Fruit fly (Drosophila melanogaster) whole organism, pupa: Measurements from ENCODE around the gene Or67a.

ENCODE experiments used
- CG10348 ChIP-seq: fragments of 200-800 bp; sonication (Bioruptor generic); IDR thresholded peaks from 2 replicates; pipeline ENCODE4 v1.3.6; 2022; ENCODE audit warnings: missing biosample characterization, missing genetic modification characterization
- CG12605 ChIP-seq: fragments of 200-800 bp; sonication (Bioruptor generic); IDR thresholded peaks from 2 replicates; pipeline ENCODE4 v1.3.6; 2022; ENCODE audit warnings: missing biosample characterization, missing genetic modification characterization
- CG13204 ChIP-seq: fragments of 200-800 bp; sonication (Bioruptor generic); optimal IDR thresholded peaks from 2 replicates; lab custom pipeline; 2018; ENCODE audit warnings: missing biosample characterization, mild to moderate bottlenecking, missing genetic modification characterization, moderate library complexity
- CG14655 ChIP-seq: fragments of 200-800 bp; sonication (Bioruptor generic); optimal IDR thresholded peaks from 3 replicates; lab custom pipeline; 2017; ENCODE audit warnings: mild to moderate bottlenecking, missing biosample characterization, missing genetic modification reagents, missing genetic modification characterization
- CG15710 ChIP-seq: fragments of 200-800 bp; sonication (Bioruptor generic); optimal IDR thresholded peaks from 2 replicates; lab custom pipeline; 2018; ENCODE audit warnings: missing biosample characterization, mild to moderate bottlenecking, missing genetic modification characterization, moderate library complexity
- CG17806 ChIP-seq: fragments of 200-800 bp; sonication (Bioruptor generic); optimal IDR thresholded peaks from 2 replicates; lab custom pipeline; 2018; ENCODE audit warnings: missing biosample characterization, mild to moderate bottlenecking, missing genetic modification characterization, moderate library complexity
- CG32121 ChIP-seq: fragments of 200-800 bp; sonication (Bioruptor generic); IDR thresholded peaks from 2 replicates; pipeline ENCODE4 v1.3.6; 2022; ENCODE audit warnings: missing biosample characterization, missing genetic modification characterization
- CG34367 ChIP-seq: fragments of 200-800 bp; sonication (Bioruptor generic); optimal IDR thresholded peaks from 2 replicates; lab custom pipeline; 2018; ENCODE audit warnings: missing biosample characterization, mild to moderate bottlenecking, missing genetic modification characterization
- CG4496 ChIP-seq: fragments of 200-800 bp; sonication (Bioruptor generic); IDR thresholded peaks from 3 replicates; pipeline ENCODE4 v1.3.6; 2022; ENCODE audit warnings: missing biosample characterization, missing genetic modification characterization
- CG8159 ChIP-seq: fragments of 200-800 bp; sonication (Bioruptor generic); optimal IDR thresholded peaks from 3 replicates; lab custom pipeline; 2018; ENCODE audit warnings: missing biosample characterization, mild to moderate bottlenecking, missing genetic modification characterization, moderate library complexity
- CG8301 ChIP-seq: fragments of 200-800 bp; sonication (Bioruptor generic); optimal IDR thresholded peaks from 2 replicates; lab custom pipeline; 2018; ENCODE audit warnings: missing biosample characterization, mild to moderate bottlenecking, missing genetic modification characterization
- CG9948 ChIP-seq: fragments of 200-800 bp; sonication (Bioruptor generic); optimal IDR thresholded peaks from 2 replicates; lab custom pipeline; 2018; ENCODE audit warnings: missing biosample characterization, mild to moderate bottlenecking, missing genetic modification characterization, moderate library complexity
- D1 ChIP-seq: fragments of 200-800 bp; sonication (Bioruptor generic); optimal IDR thresholded peaks from 2 replicates; lab custom pipeline; 2018; ENCODE audit warnings: missing biosample characterization, mild to moderate bottlenecking, missing genetic modification characterization, moderate library complexity
- EcR ChIP-seq: fragments of 200-800 bp; sonication (Bioruptor generic); optimal IDR thresholded peaks from 3 replicates; lab custom pipeline; 2019; ENCODE audit warnings: missing biosample characterization, missing genetic modification characterization, mild to moderate bottlenecking, moderate library complexity, missing genetic modification reagents
- Ets98B ChIP-seq: fragments of 200-800 bp; sonication (Bioruptor generic); IDR thresholded peaks from 2 replicates; pipeline ENCODE4 v1.3.6; 2022; ENCODE audit warnings: missing biosample characterization, missing genetic modification characterization
- Pif1A ChIP-seq: fragments of 200-800 bp; sonication (Bioruptor generic); optimal IDR thresholded peaks from 3 replicates; lab custom pipeline; 2016; ENCODE audit warnings: missing biosample characterization, missing genetic modification characterization
- Pif1B ChIP-seq: fragments of 200-800 bp; sonication (Bioruptor generic); optimal IDR thresholded peaks from 3 replicates; lab custom pipeline; 2016; ENCODE audit warnings: missing biosample characterization, missing genetic modification characterization
- Snoo ChIP-seq: fragments of 200-800 bp; sonication (Bioruptor generic); optimal IDR thresholded peaks from 3 replicates; lab custom pipeline; 2017; ENCODE audit warnings: missing biosample characterization, mild to moderate bottlenecking, missing genetic modification characterization, inconsistent platforms
- fd96Ca ChIP-seq: fragments of 200-800 bp; sonication (Bioruptor generic); IDR thresholded peaks from 3 replicates; pipeline ENCODE4 v1.3.6; 2022; ENCODE audit warnings: missing biosample characterization, missing genetic modification characterization
- gl ChIP-seq: fragments of 200-800 bp; sonication (Bioruptor generic); optimal IDR thresholded peaks from 2 replicates; lab custom pipeline; 2018; ENCODE audit warnings: missing biosample characterization, mild to moderate bottlenecking, missing genetic modification characterization
- rn ChIP-seq: fragments of 200-800 bp; sonication (Bioruptor generic); IDR thresholded peaks from 2 replicates; pipeline ENCODE4 v1.3.6; 2022; ENCODE audit warnings: missing biosample characterization, missing genetic modification characterization

Gene Or67a

dm6 chr3L:9497249-9497648 is 31.6 kb upstream of the Or67a start:
- TF ChIP-seq CG17806 (no peak), CG14655 (GFP tag; lab: Kevin White, UChicago) (no peak), Snoo (tag; lab: Kevin White, UChicago) (no peak), CG9948 (tag; lab: Kevin White, UChicago) (no peak), EcR (GFP tag; lab: Kevin White, UChicago) (no peak), CG4496 (GFP tag; lab: Robert Waterston, UW) (no peak), CG32121 (GFP tag; lab: Robert Waterston, UW) (no peak), rn (GFP tag; lab: Robert Waterston, UW) (no peak), Ets98B (GFP tag; lab: Robert Waterston, UW) (no peak), CG8301 (tag; lab: Kevin White, UChicago) (no peak), gl (tag; lab: Kevin White, UChicago) (no peak), CG12605 (no peak), CG10348 (GFP tag; lab: Robert Waterston, UW) (no peak), D1 (no peak), Pif1A (GFP tag; lab: Kevin White, UChicago) (no peak), CG34367 (no peak), CG8159 (no peak), CG13204 (GFP tag; lab: Kevin White, UChicago) (no peak), Pif1B (GFP tag; lab: Kevin White, UChicago) (no peak), fd96Ca (no peak)

- TF ChIP-seq CG4496 (GFP tag; lab: Robert Waterston, UW) (no peak), CG15710 (tag; lab: Kevin White, UChicago) (no peak), CG34367 (no peak), rn (GFP tag; lab: Robert Waterston, UW) (no peak), Snoo (tag; lab: Kevin White, UChicago) (no peak), CG13204 (GFP tag; lab: Kevin White, UChicago) (no peak)
- TF ChIP-seq, all 21 proteins: peak for 0
These were observed 30.8 kb upstream of the Or67a start for dm6 chr3L:9497981-9498619.

dm6 chr3L:9499919-9500807 is 28.7 kb upstream of the Or67a start:
- peak; percentile 74 for TF ChIP-seq EcR (GFP tag; lab: Kevin White, UChicago)
- no peak for TF ChIP-seq CG8159
- TF ChIP-seq CG17806 = no peak
- TF ChIP-seq, all 21 proteins: peak for 1

dm6 chr3L:9501298-9501697 is 27.6 kb upstream of the Or67a start:
- TF ChIP-seq CG32121 (GFP tag; lab: Robert Waterston, UW) (no peak), CG9948 (tag; lab: Kevin White, UChicago) (no peak), CG12605 (no peak), CG10348 (GFP tag; lab: Robert Waterston, UW) (no peak), gl (tag; lab: Kevin White, UChicago) (no peak), Pif1A (GFP tag; lab: Kevin White, UChicago) (no peak)

- no peak for TF ChIP-seq CG8159
- no peak for TF ChIP-seq CG32121 (GFP tag; lab: Robert Waterston, UW)
- TF ChIP-seq Snoo (tag; lab: Kevin White, UChicago) = no peak
- no peak for TF ChIP-seq CG10348 (GFP tag; lab: Robert Waterston, UW)
- no peak for TF ChIP-seq gl (tag; lab: Kevin White, UChicago)
- no peak for TF ChIP-seq CG34367
- no peak for TF ChIP-seq CG9948 (tag; lab: Kevin White, UChicago)
- no peak for TF ChIP-seq Pif1A (GFP tag; lab: Kevin White, UChicago)
- TF ChIP-seq CG13204 (GFP tag; lab: Kevin White, UChicago) = no peak
- TF ChIP-seq CG17806 = no peak
- TF ChIP-seq CG8301 (tag; lab: Kevin White, UChicago) = no peak
- TF ChIP-seq D1 = no peak
- TF ChIP-seq Ets98B (GFP tag; lab: Robert Waterston, UW) = no peak
- no peak for TF ChIP-seq CG12605
- TF ChIP-seq EcR (GFP tag; lab: Kevin White, UChicago) = no peak
- no peak for TF ChIP-seq CG14655 (GFP tag; lab: Kevin White, UChicago)
- no peak for TF ChIP-seq CG15710 (tag; lab: Kevin White, UChicago)
- TF ChIP-seq Pif1B (GFP tag; lab: Kevin White, UChicago) = no peak
- TF ChIP-seq rn (GFP tag; lab: Robert Waterston, UW) = no peak
These were observed 26.6 kb upstream of the Or67a start for dm6 chr3L:9502294-9502693.

- TF ChIP-seq CG8301 (tag; lab: Kevin White, UChicago) = no peak
- TF ChIP-seq Ets98B (GFP tag; lab: Robert Waterston, UW) = no peak
- TF ChIP-seq CG15710 (tag; lab: Kevin White, UChicago) = no peak
- TF ChIP-seq EcR (GFP tag; lab: Kevin White, UChicago) = no peak
- no peak for TF ChIP-seq CG32121 (GFP tag; lab: Robert Waterston, UW)
- no peak for TF ChIP-seq D1
- no peak for TF ChIP-seq CG4496 (GFP tag; lab: Robert Waterston, UW)
- TF ChIP-seq rn (GFP tag; lab: Robert Waterston, UW) = no peak
- TF ChIP-seq Pif1B (GFP tag; lab: Kevin White, UChicago) = no peak
- TF ChIP-seq CG10348 (GFP tag; lab: Robert Waterston, UW) = no peak
- no peak for TF ChIP-seq CG12605
- TF ChIP-seq CG9948 (tag; lab: Kevin White, UChicago) = no peak
- no peak for TF ChIP-seq gl (tag; lab: Kevin White, UChicago)
- TF ChIP-seq Snoo (tag; lab: Kevin White, UChicago) = no peak
- TF ChIP-seq CG17806 = no peak
- no peak for TF ChIP-seq CG13204 (GFP tag; lab: Kevin White, UChicago)
- TF ChIP-seq CG34367 = no peak
- TF ChIP-seq CG8159 = no peak
These were observed 26.0 kb upstream of the Or67a start for dm6 chr3L:9502856-9503255.
